Worm (Caenorhabditis elegans): ENCODE data around the gene krr-1.

Gene krr-1

ce11 chrV:7237133-7237532 is 6.1 kb downstream of the krr-1 start, which contains the start of gene hyls-1 (continued):
- TF ChIP-seq snpc-4 (GFP tag; optimal IDR thresholded peaks at IDR 0.05) (no peak), snpc-4 (tag; optimal IDR thresholded peaks at IDR 0.05) (peak in 3 of 4 experiments; percentile 45 to 60 (median 45)), lin-35 (GFP tag; optimal IDR thresholded peaks at IDR 0.05) (peak in 1 of 3 experiments; percentile 91), F57A8.1 (GFP tag; optimal IDR thresholded peaks at IDR 0.05) (no peak), F39B2.1 (GFP tag; IDR thresholded peaks at IDR 0.05) (peak; percentile 20; the same call in 1 of the 2 replicates), ZK185.1 (tag; optimal IDR thresholded peaks at IDR 0.05; ENCODE audit: poor library complexity, severe bottlenecking) (peak; percentile 72), K11D2.4 (GFP tag; IDR thresholded peaks at IDR 0.05) (peak; percentile 55; the same call in 1 of the 2 replicates), F33H1.4 (GFP tag; IDR thresholded peaks at IDR 0.05) (peak; percentile 63), pha-4 (tag; optimal IDR thresholded peaks at IDR 0.05) (peak; percentile 74), ceh-100 (GFP tag; IDR thresholded peaks at IDR 0.05) (peak; percentile 74), Y67H2A.10 (GFP tag; conservative IDR thresholded peaks at IDR 0.05) (peak; percentile 55; the same call in 1 of the 2 replicates), egl-18 (GFP tag; IDR thresholded peaks at IDR 0.05) (no peak), zfh-2 (GFP tag; conservative IDR thresholded peaks at IDR 0.05) (no peak), ceh-40 (GFP tag; IDR thresholded peaks at IDR 0.05) (no peak), athp-1 (tag; optimal IDR thresholded peaks at IDR 0.05) (no peak), hsf-1 (GFP tag; IDR thresholded peaks at IDR 0.05) (peak; percentile 70), ceh-58 (GFP tag; IDR thresholded peaks at IDR 0.05) (no peak), ceh-91 (GFP tag; IDR thresholded peaks at IDR 0.05) (peak; percentile 77), lin-40 (tag; optimal IDR thresholded peaks at IDR 0.05) (peak; percentile 72), B0336.3 (GFP tag; IDR thresholded peaks at IDR 0.05) (0 out of 2 replicates have a peak, but pooled peaks have one; percentile 40), pbrm-1 (GFP tag; IDR thresholded peaks at IDR 0.05) (peak; percentile 84), dox-1 (GFP tag; IDR thresholded peaks at IDR 0.05) (peak; percentile 76), ztf-3 (GFP tag; optimal IDR thresholded peaks at IDR 0.05) (no peak), Y53F4B.3 (GFP tag; IDR thresholded peaks at IDR 0.05) (no peak), madf-6 (GFP tag; IDR thresholded peaks at IDR 0.05) (peak; percentile 88), hlh-26 (GFP tag; conservative IDR thresholded peaks at IDR 0.05) (no peak), T26A5.8 (tag; optimal IDR thresholded peaks at IDR 0.05) (no peak), F49E8.2 (tag; optimal IDR thresholded peaks at IDR 0.05; ENCODE audit: insufficient read depth) (no peak), madf-10 (tag; optimal IDR thresholded peaks at IDR 0.05) (no peak), nfya-2 (GFP tag; IDR thresholded peaks at IDR 0.05) (no peak), ceh-79 (tag; optimal IDR thresholded peaks at IDR 0.05) (no peak), mel-28 (tag; optimal IDR thresholded peaks at IDR 0.05; ENCODE audit: borderline replicate concordance) (peak; percentile 5), F37B4.10 (GFP tag; IDR thresholded peaks at IDR 0.05) (no peak), Y95B8A.8 (GFP tag; IDR thresholded peaks at IDR 0.05) (no peak), hmg-20 (GFP tag; IDR thresholded peaks at IDR 0.05) (peak; percentile 25; the same call in 1 of the 2 replicates), atf-7 (tag; optimal IDR thresholded peaks at IDR 0.05) (no peak), lin-26 (GFP tag; IDR thresholded peaks at IDR 0.05) (no peak), dpff-1 (tag; optimal IDR thresholded peaks at IDR 0.05) (no peak)

ce11 chrV:7239471-7239870 is 8.5 kb downstream of the krr-1 start, which contains the start of gene C05C8.1:
Gene C05C8.1 (plus strand): TSS chrV:7239771.
- TF ChIP-seq gei-17 (GFP tag; optimal IDR thresholded peaks at IDR 0.05) (no peak), hsf-1 (GFP tag; IDR thresholded peaks at IDR 0.05) (no peak), atf-7 (tag; optimal IDR thresholded peaks at IDR 0.05) (no peak), snpc-1.3 (tag; optimal IDR thresholded peaks at IDR 0.05; ENCODE audit: insufficient read depth) (no peak), C06A6.2 (GFP tag; conservative IDR thresholded peaks at IDR 0.05) (no peak), ceh-91 (GFP tag; IDR thresholded peaks at IDR 0.05) (no peak), zim-3 (tag; optimal IDR thresholded peaks at IDR 0.05) (no peak), lin-35 (GFP tag; optimal IDR thresholded peaks at IDR 0.05) (no peak), sea-2 (GFP tag; IDR thresholded peaks at IDR 0.05) (no peak), B0035.1 (tag; optimal IDR thresholded peaks at IDR 0.05) (no peak), hlh-26 (GFP tag; conservative IDR thresholded peaks at IDR 0.05) (no peak), chd-7 (tag; optimal IDR thresholded peaks at IDR 0.05) (no peak), zfh-2 (GFP tag; conservative IDR thresholded peaks at IDR 0.05) (no peak), repo-1 (tag; optimal IDR thresholded peaks at IDR 0.05) (no peak), xnd-1 (tag; optimal IDR thresholded peaks at IDR 0.05) (no peak)
